Fruit fly (Drosophila melanogaster): ENCODE results near the gene CG43052.

CG43052 gene

dm6 chr2L:14369933-14370776 is 18.3 kb downstream of the CG43052 start (continued):
- TF ChIP-seq Sox14 (GFP tag; optimal IDR thresholded peaks at IDR 0.05) (peak; percentile 96), CG31627 (GFP tag; optimal IDR thresholded peaks at IDR 0.05) (peak; percentile 96), CG8632 (GFP tag; optimal IDR thresholded peaks at IDR 0.05) (peak; percentile 90), CG8119 (GFP tag; IDR thresholded peaks at IDR 0.05) (peak; percentile 98), fd59A (GFP tag; optimal IDR thresholded peaks at IDR 0.05) (peak; percentile 88), OdsH (GFP tag; optimal IDR thresholded peaks at IDR 0.05) (peak; percentile 97), CG3919 (GFP tag; optimal IDR thresholded peaks at IDR 0.05) (peak; percentile 83), fd85E (GFP tag; optimal IDR thresholded peaks at IDR 0.05) (peak; percentile 86), Met (GFP tag; optimal IDR thresholded peaks at IDR 0.05) (peak; percentile 82), lz (GFP tag; optimal IDR thresholded peaks at IDR 0.05) (peak; percentile 96), Hr4 (GFP tag; optimal IDR thresholded peaks at IDR 0.05) (peak; percentile 88), Hr39 (GFP tag; optimal IDR thresholded peaks at IDR 0.05) (peak; percentile 98), CG8319 (GFP tag; optimal IDR thresholded peaks at IDR 0.05) (peak; percentile 92), svp (GFP tag) (peak; percentile 96), Gug (GFP tag; IDR thresholded peaks at IDR 0.05) (peak; percentile 94), CG15336 (GFP tag; IDR thresholded peaks at IDR 0.05) (peak; percentile 98), dsx (GFP tag; optimal IDR thresholded peaks at IDR 0.05; ENCODE audit: poor library complexity, severe bottlenecking) (peak; percentile 55), CG4318 (GFP tag; optimal IDR thresholded peaks at IDR 0.05) (peak; percentile 94), CG11902 (GFP tag; optimal IDR thresholded peaks at IDR 0.05) (peak; percentile 78), CG11294 (GFP tag; IDR thresholded peaks at IDR 0.05) (peak; percentile 91), CG9139 (GFP tag; optimal IDR thresholded peaks at IDR 0.05) (peak; percentile 42), Sox102F (GFP tag; optimal IDR thresholded peaks at IDR 0.05) (peak; percentile 96), Sox15 (GFP tag; optimal IDR thresholded peaks at IDR 0.05) (peak; percentile 91)

- TF ChIP-seq cyc (GFP tag; optimal IDR thresholded peaks at IDR 0.05) (no peak), Smox (GFP tag; optimal IDR thresholded peaks at IDR 0.05) (no peak), Eip75B (GFP tag; optimal IDR thresholded peaks at IDR 0.05) (no peak), CG9139 (GFP tag; optimal IDR thresholded peaks at IDR 0.05) (no peak), CG4318 (GFP tag; optimal IDR thresholded peaks at IDR 0.05) (peak; percentile 33), eg (GFP tag; IDR thresholded peaks at IDR 0.05) (0 out of 3 replicates have a peak, but pooled peaks have one; percentile 9), CG32006 (GFP tag; optimal IDR thresholded peaks at IDR 0.05) (peak; percentile 82), CG8632 (GFP tag; optimal IDR thresholded peaks at IDR 0.05) (no peak), net (GFP tag; optimal IDR thresholded peaks at IDR 0.05) (no peak), Lpt (GFP tag; optimal IDR thresholded peaks at IDR 0.05) (peak; percentile 45), CG6163 (GFP tag; IDR thresholded peaks at IDR 0.05) (peak; percentile 51; the same call in 1 of the 3 replicates), Hr4 (GFP tag; optimal IDR thresholded peaks at IDR 0.05) (peak; percentile 57), CG15336 (GFP tag; IDR thresholded peaks at IDR 0.05) (0 out of 2 replicates have a peak, but pooled peaks have one; percentile 46), CG6792 (GFP tag; optimal IDR thresholded peaks at IDR 0.05) (no peak), dac (GFP tag; optimal IDR thresholded peaks at IDR 0.05) (no peak), CG31627 (GFP tag; optimal IDR thresholded peaks at IDR 0.05) (peak; percentile 11), CG10631 (GFP tag; optimal IDR thresholded peaks at IDR 0.05) (peak; percentile 5), Met (GFP tag; optimal IDR thresholded peaks at IDR 0.05) (no peak), CG11762 (GFP tag; optimal IDR thresholded peaks at IDR 0.05; ENCODE audit: insufficient read depth) (no peak), OdsH (GFP tag; optimal IDR thresholded peaks at IDR 0.05) (peak; percentile 13), Hr38 (GFP tag; optimal IDR thresholded peaks at IDR 0.05) (no peak), CG7368 (GFP tag; optimal IDR thresholded peaks at IDR 0.05) (no peak), Gug (GFP tag; IDR thresholded peaks at IDR 0.05) (no peak), achi (GFP tag; optimal IDR thresholded peaks at IDR 0.05) (peak; percentile 30), Eip78C (GFP tag) (peak; percentile 84), CG3919 (GFP tag; optimal IDR thresholded peaks at IDR 0.05) (no peak), svp (GFP tag) (peak; percentile 44), CG3032 (tag; optimal IDR thresholded peaks at IDR 0.05) (no peak), Hr39 (GFP tag; optimal IDR thresholded peaks at IDR 0.05) (peak; percentile 6), CG10669 (GFP tag; optimal IDR thresholded peaks at IDR 0.05) (peak; percentile 0), CG6276 (GFP tag; optimal IDR thresholded peaks at IDR 0.05) (peak; percentile 38), fd59A (GFP tag; optimal IDR thresholded peaks at IDR 0.05) (no peak), fkh (GFP tag; optimal IDR thresholded peaks at IDR 0.05) (no peak), pdm3 (GFP tag; optimal IDR thresholded peaks at IDR 0.05) (peak; percentile 29), Ets21C (GFP tag; optimal IDR thresholded peaks at IDR 0.05) (no peak), salr (GFP tag; optimal IDR thresholded peaks at IDR 0.05) (peak in 1 of 2 experiments; percentile 48), CG8119 (GFP tag; IDR thresholded peaks at IDR 0.05) (peak; percentile 63), Sox102F (GFP tag; optimal IDR thresholded peaks at IDR 0.05) (peak; percentile 2)
Observed at dm6 chr2L:14370777-14371096, 18.9 kb downstream of the CG43052 start.
